Worm (Caenorhabditis elegans) whole organism, L2 larva: ENCODE results near the gene F54H12.2.

Source experiments
- dmd-4 ChIP-seq: sonication (generic microtip); optimal IDR thresholded peaks from 2 replicates; lab custom pipeline; 2017; ENCODE audit warnings: missing biosample characterization, missing genetic modification characterization
- elt-3 ChIP-seq: sonication (generic microtip); optimal IDR thresholded peaks from 2 replicates; lab custom pipeline; 2017; ENCODE audit warnings: missing biosample characterization, missing genetic modification characterization

DNA sequence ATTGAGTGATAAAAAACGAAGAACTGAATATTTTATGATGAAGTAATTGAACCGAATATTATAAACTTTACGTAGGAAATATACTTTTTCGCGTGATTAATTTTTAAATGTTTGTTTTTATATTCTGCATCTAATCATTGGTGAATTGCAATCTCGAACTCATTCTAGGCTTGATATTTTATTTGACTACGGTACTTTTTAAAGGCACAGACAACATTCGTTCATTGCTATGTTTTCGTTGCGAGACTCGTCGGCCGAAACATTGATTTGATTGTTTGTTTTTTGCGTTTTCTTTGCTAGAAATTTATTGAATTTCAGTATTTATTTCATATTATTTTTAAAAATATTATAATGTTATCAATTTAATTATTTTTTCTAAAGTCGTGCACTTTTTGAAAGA is 13.4 kb downstream of the F54H12.2 start, which contains the start of gene C06G4.4:
- TF ChIP-seq dmd-4 (tag; lab: Kevin White, UChicago), result no peak
- TF ChIP-seq elt-3, result no peak
